Fruit fly (Drosophila melanogaster) whole organism, pupa: Measurements from ENCODE around the gene CG9590.
A peak's percentile ranks its signal among the peaks of the same experiment; 100 is the strongest.

ENCODE experiments used
- CG10348 ChIP-seq: fragments of 200-800 bp; sonication (Bioruptor generic); IDR thresholded peaks from 2 replicates; pipeline ENCODE4 v1.3.6; 2022; ENCODE audit warnings: missing biosample characterization, missing genetic modification characterization
- CG12605 ChIP-seq: fragments of 200-800 bp; sonication (Bioruptor generic); IDR thresholded peaks from 2 replicates; pipeline ENCODE4 v1.3.6; 2022; ENCODE audit warnings: missing biosample characterization, missing genetic modification characterization
- CG32121 ChIP-seq: fragments of 200-800 bp; sonication (Bioruptor generic); IDR thresholded peaks from 2 replicates; pipeline ENCODE4 v1.3.6; 2022; ENCODE audit warnings: missing biosample characterization, missing genetic modification characterization
- CG34367 ChIP-seq: fragments of 200-800 bp; sonication (Bioruptor generic); optimal IDR thresholded peaks from 2 replicates; lab custom pipeline; 2018; ENCODE audit warnings: missing biosample characterization, mild to moderate bottlenecking, missing genetic modification characterization
- CG8159 ChIP-seq: fragments of 200-800 bp; sonication (Bioruptor generic); optimal IDR thresholded peaks from 3 replicates; lab custom pipeline; 2018; ENCODE audit warnings: missing biosample characterization, mild to moderate bottlenecking, missing genetic modification characterization, moderate library complexity
- CG9948 ChIP-seq: fragments of 200-800 bp; sonication (Bioruptor generic); optimal IDR thresholded peaks from 2 replicates; lab custom pipeline; 2018; ENCODE audit warnings: missing biosample characterization, mild to moderate bottlenecking, missing genetic modification characterization, moderate library complexity
- EcR ChIP-seq: fragments of 200-800 bp; sonication (Bioruptor generic); optimal IDR thresholded peaks from 3 replicates; lab custom pipeline; 2019; ENCODE audit warnings: missing biosample characterization, missing genetic modification characterization, mild to moderate bottlenecking, moderate library complexity, missing genetic modification reagents
- Pif1B ChIP-seq: fragments of 200-800 bp; sonication (Bioruptor generic); optimal IDR thresholded peaks from 3 replicates; lab custom pipeline; 2016; ENCODE audit warnings: missing biosample characterization, missing genetic modification characterization
- Snoo ChIP-seq: fragments of 200-800 bp; sonication (Bioruptor generic); optimal IDR thresholded peaks from 3 replicates; lab custom pipeline; 2017; ENCODE audit warnings: missing biosample characterization, mild to moderate bottlenecking, missing genetic modification characterization, inconsistent platforms
- gl ChIP-seq: fragments of 200-800 bp; sonication (Bioruptor generic); optimal IDR thresholded peaks from 2 replicates; lab custom pipeline; 2018; ENCODE audit warnings: missing biosample characterization, mild to moderate bottlenecking, missing genetic modification characterization

DNA sequence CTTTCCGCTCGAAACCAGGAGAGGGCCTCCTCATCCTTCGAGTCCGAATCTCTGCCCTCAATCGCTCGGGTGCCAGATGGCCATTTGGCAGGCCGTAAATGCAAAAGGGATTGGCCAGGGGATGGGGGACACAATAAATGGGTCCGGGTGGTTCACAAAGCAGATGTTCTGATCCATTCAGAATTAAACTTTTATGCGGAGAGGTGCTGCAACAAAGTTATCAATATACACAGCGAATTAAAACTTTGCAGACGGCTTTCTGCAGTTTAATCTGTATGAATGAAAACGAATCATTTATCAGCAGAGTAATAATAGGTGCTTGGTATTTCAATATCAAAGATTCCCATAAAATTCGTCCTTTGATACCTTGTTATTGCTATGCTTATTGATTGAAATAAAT lies 20.8 kb downstream of the CG9590 start:
- no peak for TF ChIP-seq EcR (GFP tag; lab: Kevin White, UChicago)
- TF ChIP-seq CG12605: no peak
- no peak for TF ChIP-seq CG10348 (GFP tag; lab: Robert Waterston, UW)
- TF ChIP-seq CG34367: no peak
- peak; percentile 15 for TF ChIP-seq Snoo (tag; lab: Kevin White, UChicago)
- no peak for TF ChIP-seq gl (tag; lab: Kevin White, UChicago)
- TF ChIP-seq Pif1B: no peak
- TF ChIP-seq CG32121 (GFP tag; lab: Robert Waterston, UW): no peak
- TF ChIP-seq CG9948: no peak
- TF ChIP-seq CG8159 (tag; lab: Kevin White, UChicago): no peak
